Worm (Caenorhabditis elegans): Measurements from ENCODE around the gene fipr-14.

ce11 chrIV:10868629-10869251, 8.2 kb upstream of the fipr-14 start, which contains the start of gene F13E9.11:
- TF ChIP-seq ceh-27 (GFP tag; optimal IDR thresholded peaks at IDR 0.05), result no peak
- TF ChIP-seq bed-1 (GFP tag; IDR thresholded peaks at IDR 0.05), result no peak
- no peak for TF ChIP-seq ceh-58 (GFP tag; IDR thresholded peaks at IDR 0.05)
- TF ChIP-seq ama-1 (optimal IDR thresholded peaks at IDR 0.05), result no peak
- no peak for TF ChIP-seq ama-1 (GFP tag; optimal IDR thresholded peaks at IDR 0.05)
- TF ChIP-seq lsy-27 (tag; optimal IDR thresholded peaks at IDR 0.05; ENCODE audit: borderline replicate concordance, insufficient read depth), result no peak
- TF ChIP-seq Y79H2A.3 (GFP tag; conservative IDR thresholded peaks at IDR 0.05), result no peak
- TF ChIP-seq dpl-1 (GFP tag; optimal IDR thresholded peaks at IDR 0.05), result no peak
- no peak for TF ChIP-seq nhr-27 (tag; optimal IDR thresholded peaks at IDR 0.05)
- no peak for TF ChIP-seq snpc-4 (GFP tag; optimal IDR thresholded peaks at IDR 0.05)
- TF ChIP-seq snpc-4 (tag; optimal IDR thresholded peaks at IDR 0.05), result no peak
- TF ChIP-seq snpc-3.4 (tag; optimal IDR thresholded peaks at IDR 0.05), result no peak
- no peak for TF ChIP-seq K11D2.4 (GFP tag; IDR thresholded peaks at IDR 0.05)
- no peak for TF ChIP-seq egl-44 (GFP tag; IDR thresholded peaks at IDR 0.05)
- no peak for TF ChIP-seq attf-5 (GFP tag; optimal IDR thresholded peaks at IDR 0.05)
